Worm (Caenorhabditis elegans): ENCODE results near the gene fbxb-114.

The fbxb-114 gene

DNA sequence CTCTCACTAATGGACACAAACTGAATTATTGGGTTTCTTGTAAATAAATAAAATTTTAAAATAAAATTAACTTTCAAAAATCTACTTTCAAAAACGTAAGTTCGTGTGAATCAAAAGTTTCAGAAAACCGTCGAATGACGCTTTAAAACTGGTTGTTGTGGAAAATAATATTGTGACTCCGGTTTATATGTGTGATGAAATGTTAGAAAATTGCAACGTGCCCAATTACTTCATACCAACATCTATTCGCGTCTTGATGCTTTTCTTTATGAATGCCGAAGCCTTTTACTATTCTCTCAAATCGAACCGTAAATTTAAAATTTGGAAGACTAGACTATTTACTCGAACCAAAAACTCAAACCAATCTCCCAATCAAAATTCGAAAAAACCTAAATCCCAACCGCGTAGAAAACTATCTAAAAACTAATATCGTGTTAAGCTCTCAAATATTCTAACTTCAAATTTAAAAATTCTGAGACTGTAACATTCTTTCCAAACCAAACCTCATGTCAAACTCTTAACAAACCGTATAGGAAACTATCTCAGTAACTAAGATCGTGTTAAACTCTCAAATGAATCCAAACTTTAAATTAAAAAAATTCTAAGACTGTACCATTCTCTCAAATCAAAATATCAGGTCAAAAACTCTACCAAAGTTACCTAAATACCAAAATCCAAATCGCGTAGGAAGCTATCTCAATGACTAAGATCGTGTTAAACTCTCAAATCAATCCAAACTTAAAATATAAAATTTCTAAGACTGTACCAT lies 9.8 kb downstream of the fbxb-114 start (continued):
- TF ChIP-seq sptf-2 (GFP tag; optimal IDR thresholded peaks at IDR 0.05) (no peak), madf-3 (GFP tag; IDR thresholded peaks at IDR 0.05) (no peak; the same call in none of the 2 replicates), snpc-4 (GFP tag; optimal IDR thresholded peaks at IDR 0.05) (peak; percentile 17), snpc-4 (tag; optimal IDR thresholded peaks at IDR 0.05) (no peak), B0261.1 (tag; optimal IDR thresholded peaks at IDR 0.05) (peak; percentile 5), bed-1 (GFP tag; IDR thresholded peaks at IDR 0.05) (no peak), nhr-179 (tag; optimal IDR thresholded peaks at IDR 0.05) (no peak), lin-54 (GFP tag; optimal IDR thresholded peaks at IDR 0.05) (peak; percentile 31), aptf-3 (GFP tag; IDR thresholded peaks at IDR 0.05) (peak; percentile 94; the same call in 1 of the 2 replicates), ets-4 (GFP tag; optimal IDR thresholded peaks at IDR 0.05) (no peak), Y53G8AR.9 (GFP tag; conservative IDR thresholded peaks at IDR 0.05) (peak; percentile 91), B0336.3 (GFP tag; IDR thresholded peaks at IDR 0.05) (peak; percentile 10), B0019.2 (GFP tag; conservative IDR thresholded peaks at IDR 0.05) (peak; percentile 8), ceh-58 (GFP tag; IDR thresholded peaks at IDR 0.05) (peak; percentile 95), attf-3 (GFP tag; conservative IDR thresholded peaks at IDR 0.05) (peak; percentile 34; the same call in 1 of the 2 replicates), ztf-6 (GFP tag; IDR thresholded peaks at IDR 0.05) (peak; percentile 34; the same call in 1 of the 2 replicates), sdz-38 (tag; optimal IDR thresholded peaks at IDR 0.05) (no peak), Y79H2A.3 (GFP tag; conservative IDR thresholded peaks at IDR 0.05) (peak; percentile 66), nhr-27 (tag; optimal IDR thresholded peaks at IDR 0.05) (no peak), Y53F4B.3 (GFP tag; IDR thresholded peaks at IDR 0.05) (peak; percentile 51; the same call in 1 of the 2 replicates), xnd-1 (tag; optimal IDR thresholded peaks at IDR 0.05) (no peak), snpc-3.4 (tag; optimal IDR thresholded peaks at IDR 0.05) (no peak), ztf-26 (tag; optimal IDR thresholded peaks at IDR 0.05) (peak; percentile 73), sea-2 (GFP tag; IDR thresholded peaks at IDR 0.05) (no peak), egl-18 (GFP tag; IDR thresholded peaks at IDR 0.05) (peak; percentile 76), ztf-28 (GFP tag; IDR thresholded peaks at IDR 0.05) (peak; percentile 70), mxl-1 (tag; optimal IDR thresholded peaks at IDR 0.05) (no peak), ZK185.1 (tag; optimal IDR thresholded peaks at IDR 0.05; ENCODE audit: poor library complexity, severe bottlenecking) (no peak), snpc-1.1 (tag; optimal IDR thresholded peaks at IDR 0.05; ENCODE audit: insufficient read depth) (no peak), akir-1 (GFP tag; optimal IDR thresholded peaks at IDR 0.05) (no peak), nfyb-1 (GFP tag; IDR thresholded peaks at IDR 0.05) (peak; percentile 92), unc-130 (GFP tag; optimal IDR thresholded peaks at IDR 0.05) (no peak), ztf-22 (GFP tag; optimal IDR thresholded peaks at IDR 0.05) (no peak), rpc-1 (optimal IDR thresholded peaks at IDR 0.05) (no peak), rpc-1 (tag; optimal IDR thresholded peaks at IDR 0.05) (no peak)

DNA sequence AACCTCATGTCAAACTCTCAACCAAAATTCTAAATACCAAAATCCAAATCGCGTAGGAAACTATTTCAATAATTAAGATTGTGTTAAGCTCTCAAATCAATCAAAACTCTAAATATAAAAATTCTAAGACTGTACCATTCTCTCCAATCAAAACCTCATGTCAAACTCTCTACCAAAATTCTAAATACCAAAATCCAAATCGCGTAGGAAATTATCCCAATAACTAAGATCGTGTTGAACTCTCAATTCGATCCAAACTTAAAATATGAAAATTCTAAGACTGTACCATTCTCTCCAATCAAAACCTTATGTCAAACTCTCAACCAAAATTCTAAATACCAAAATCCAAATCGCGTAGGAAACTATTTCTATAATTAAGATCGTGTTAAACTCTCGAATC lies 10.7 kb downstream of the fbxb-114 start:
- TF ChIP-seq ceh-100 (GFP tag; IDR thresholded peaks at IDR 0.05) = peak; percentile 49
- peak; percentile 58; the same call in 1 of the 2 replicates for TF ChIP-seq ekl-4 (GFP tag; IDR thresholded peaks at IDR 0.05)
- peak; percentile 88 for TF ChIP-seq nfyb-1 (GFP tag; IDR thresholded peaks at IDR 0.05)
- TF ChIP-seq Y56A3A.18 (GFP tag; IDR thresholded peaks at IDR 0.05) = peak; percentile 62; the same call in 1 of the 2 replicates
- peak; percentile 71; the same call in 1 of the 2 replicates for TF ChIP-seq ztf-28 (GFP tag; IDR thresholded peaks at IDR 0.05)
- peak; percentile 61; the same call in 1 of the 2 replicates for TF ChIP-seq egl-44 (GFP tag; IDR thresholded peaks at IDR 0.05)
- peak; percentile 77; the same call in 1 of the 2 replicates for TF ChIP-seq ztf-25 (GFP tag; IDR thresholded peaks at IDR 0.05)
- TF ChIP-seq ceh-58 (GFP tag; IDR thresholded peaks at IDR 0.05) = peak; percentile 66
- peak; percentile 67; the same call in 1 of the 2 replicates for TF ChIP-seq Y67H2A.10 (GFP tag; conservative IDR thresholded peaks at IDR 0.05)
- peak; percentile 81 for TF ChIP-seq pbrm-1 (GFP tag; IDR thresholded peaks at IDR 0.05)
- 0 out of 2 replicates have a peak, but pooled peaks have one; percentile 23 for TF ChIP-seq rcor-1 (GFP tag; IDR thresholded peaks at IDR 0.05)
- TF ChIP-seq let-526 (GFP tag; IDR thresholded peaks at IDR 0.05) = peak; percentile 91
- 0 out of 2 replicates have a peak, but pooled peaks have one; percentile 82 for TF ChIP-seq bed-1 (GFP tag; IDR thresholded peaks at IDR 0.05)
- peak; percentile 75 for TF ChIP-seq lin-26 (GFP tag; IDR thresholded peaks at IDR 0.05)
- TF ChIP-seq ceh-91 (GFP tag; IDR thresholded peaks at IDR 0.05) = peak; percentile 30; the same call in 1 of the 2 replicates
- TF ChIP-seq ceh-40 (GFP tag; IDR thresholded peaks at IDR 0.05) = peak; percentile 83; the same call in 1 of the 2 replicates
- TF ChIP-seq attf-6 (GFP tag; IDR thresholded peaks at IDR 0.05) = peak; percentile 70

All from whole organism, young adult.